Fruit fly (Drosophila melanogaster) ovary, adult (tissue): ENCODE measurements around the gene Him.

Experiments
- CG17801 ChIP-seq: fragments of 200-800 bp; optimal IDR thresholded peaks from 2 replicates; lab custom pipeline; 2019; ENCODE audit warnings: missing biosample characterization, mild to moderate bottlenecking, missing genetic modification characterization, moderate library complexity; ENCODE audit not compliant: partially characterized antibody

The Him gene

DNA sequence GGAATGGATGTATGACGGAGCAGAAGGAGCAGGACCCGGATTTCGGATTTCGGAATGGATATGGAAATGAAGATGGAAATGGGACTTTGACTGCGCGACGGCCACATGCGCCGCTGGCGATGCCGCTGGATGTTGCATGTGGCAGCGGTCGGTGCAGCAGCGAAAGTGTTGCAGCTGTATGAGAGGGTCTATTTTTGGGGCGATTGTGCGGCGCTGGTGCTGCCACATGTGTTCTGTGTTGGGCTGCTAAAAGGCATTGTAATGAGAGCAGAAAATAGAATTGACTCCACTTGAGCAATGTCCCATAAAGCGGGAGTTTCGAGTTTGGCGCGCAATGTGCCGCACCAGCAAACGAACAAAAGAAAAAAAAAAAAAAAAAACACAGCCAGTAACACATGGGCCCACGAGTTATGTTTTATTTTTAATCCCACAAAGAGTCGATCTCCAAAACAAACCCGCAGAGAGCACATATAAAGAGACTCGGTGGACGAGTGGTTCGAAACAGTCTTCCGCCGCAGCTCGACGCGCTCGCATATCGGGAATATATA is at the start of gene Him:
Gene Him, plus strand, starts transcription at position 498 of the 548 bp plus-strand sequence.
- TF ChIP-seq CG17801 (GFP tag; lab: Kevin White, UChicago), result no peak

DNA sequence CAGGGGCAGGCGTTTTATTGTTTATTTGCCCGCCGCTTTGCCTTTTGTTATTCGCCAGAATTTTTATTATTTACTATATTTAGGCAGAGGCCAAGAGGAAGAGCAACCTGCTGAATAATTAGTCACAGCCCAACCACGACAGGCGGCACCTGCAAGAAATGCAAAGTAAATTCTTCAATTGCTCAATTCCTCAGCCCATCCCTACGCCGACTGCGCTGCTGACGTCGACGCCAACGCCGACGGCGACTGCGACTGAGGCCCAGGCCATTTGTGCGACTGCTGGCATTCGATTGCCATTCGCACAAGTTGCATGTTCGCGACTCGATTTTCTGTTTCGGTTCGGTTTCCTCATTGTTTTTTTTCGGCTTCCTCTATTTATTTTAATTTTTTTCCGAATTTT is 31.9 kb upstream of the Him start, which contains the start of gene Frq2:
Gene Frq2, plus strand, starts transcription at position 301 of the 400 bp plus-strand sequence.
- no peak for TF ChIP-seq CG17801 (GFP tag; lab: Kevin White, UChicago)

- TF ChIP-seq CG17801 (GFP tag; lab: Kevin White, UChicago), result no peak
Measured at dm6 chrX:18179372-18179771, 29.9 kb upstream of the Him start, which contains the start of gene Andorra. Andorra (minus strand) TSS chrX:18179472.

dm6 chrX:18181152-18181551 is 28.1 kb upstream of the Him start:
- TF ChIP-seq CG17801 (GFP tag; lab: Kevin White, UChicago), result no peak

- TF ChIP-seq CG17801 (GFP tag; lab: Kevin White, UChicago), result no peak
Measured at dm6 chrX:18185944-18186343, 23.3 kb upstream of the Him start.

DNA sequence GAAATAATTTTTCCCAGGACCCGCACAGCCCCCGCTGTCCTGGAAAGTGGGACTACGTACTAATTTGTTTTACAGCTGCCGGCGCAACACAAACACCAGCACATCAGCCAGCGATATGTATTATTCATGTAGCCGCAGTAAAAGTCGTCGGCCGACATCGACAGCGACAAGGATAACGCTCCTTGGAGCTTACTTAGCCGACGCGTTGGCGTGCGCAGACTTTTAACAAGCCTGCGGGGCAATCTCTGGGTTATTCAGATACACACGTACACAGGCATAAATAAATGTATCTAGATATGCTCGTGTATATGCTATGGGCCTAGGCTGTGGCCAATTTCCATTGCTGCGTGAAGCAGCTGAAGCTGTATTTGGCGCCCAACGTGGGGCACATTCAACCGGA is 11.6 kb upstream of the Him start:
- TF ChIP-seq CG17801 (GFP tag; lab: Kevin White, UChicago), result no peak

dm6 chrX:18205044-18205443 is 4.2 kb upstream of the Him start, which contains the start of gene Hesr:
Hesr (minus strand) TSS chrX:18205144.
- TF ChIP-seq CG17801 (GFP tag; lab: Kevin White, UChicago), result no peak

DNA sequence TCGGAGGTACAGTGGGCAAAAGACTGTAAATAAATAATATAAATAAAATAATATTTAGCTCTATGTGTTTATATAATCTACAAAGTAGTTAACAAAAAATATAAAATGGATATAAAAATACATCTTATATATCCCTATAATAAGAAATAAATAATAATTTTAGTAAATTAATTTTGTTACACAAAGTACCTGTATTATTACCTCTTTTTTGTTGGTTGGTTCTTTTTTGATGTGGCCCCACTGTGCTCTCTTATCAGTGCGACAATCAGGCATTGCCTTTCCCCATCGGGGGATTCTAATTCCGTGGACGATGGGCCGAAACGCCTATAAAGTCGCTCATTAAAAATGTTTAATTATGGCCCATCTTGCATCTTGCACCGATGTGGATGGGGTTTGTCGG is 1.7 kb upstream of the Him start:
- TF ChIP-seq CG17801 (GFP tag; lab: Kevin White, UChicago), result no peak

- TF ChIP-seq CG17801 (GFP tag; lab: Kevin White, UChicago), result no peak
Measured at dm6 chrX:18208079-18208865, 955 bp upstream of the Him start.

DNA sequence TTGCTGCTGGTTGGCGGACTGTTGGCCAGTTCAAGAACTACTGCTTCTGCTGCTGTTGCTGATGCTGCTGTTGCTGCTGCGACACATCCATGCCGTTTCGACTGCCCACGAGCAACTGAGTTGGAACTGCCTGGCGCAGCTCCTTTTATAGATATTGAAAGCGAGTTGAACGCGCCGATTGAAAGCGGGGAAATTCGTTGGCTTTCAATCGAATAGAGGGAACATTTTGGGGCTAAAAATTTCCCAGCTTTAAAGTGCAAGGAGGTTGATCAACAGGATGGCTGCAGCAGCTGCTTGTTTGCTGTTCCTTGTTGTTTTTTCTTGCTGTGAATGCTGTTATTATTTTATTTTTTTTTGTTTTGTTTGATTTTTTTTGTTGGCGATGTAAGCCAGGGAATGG is 16.7 kb downstream of the Him start, which contains the start of gene CG33639:
Gene CG33639, minus strand, starts transcription at position 101 of the 400 bp plus-strand sequence.
- no peak for TF ChIP-seq CG17801 (GFP tag; lab: Kevin White, UChicago)

DNA sequence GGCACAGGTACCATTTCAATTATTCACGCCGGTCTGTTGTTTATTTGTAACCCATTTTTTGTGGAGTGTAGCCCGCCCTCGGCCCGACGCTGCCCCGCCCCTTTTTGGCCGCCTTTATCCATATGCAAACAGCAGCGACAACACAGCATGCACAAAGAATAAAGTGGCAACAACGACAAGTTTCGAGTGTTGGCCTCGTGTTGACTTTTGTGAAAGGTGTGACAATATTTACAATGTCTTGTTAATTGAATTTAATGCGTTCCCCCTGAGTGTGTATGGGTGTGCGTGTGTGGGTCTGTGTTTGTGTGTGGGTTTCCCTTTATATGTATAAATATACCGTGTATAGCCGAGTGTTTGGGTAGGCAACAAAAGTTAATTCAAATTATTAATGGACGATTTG is 28.7 kb downstream of the Him start:
- no peak for TF ChIP-seq CG17801 (GFP tag; lab: Kevin White, UChicago)

DNA sequence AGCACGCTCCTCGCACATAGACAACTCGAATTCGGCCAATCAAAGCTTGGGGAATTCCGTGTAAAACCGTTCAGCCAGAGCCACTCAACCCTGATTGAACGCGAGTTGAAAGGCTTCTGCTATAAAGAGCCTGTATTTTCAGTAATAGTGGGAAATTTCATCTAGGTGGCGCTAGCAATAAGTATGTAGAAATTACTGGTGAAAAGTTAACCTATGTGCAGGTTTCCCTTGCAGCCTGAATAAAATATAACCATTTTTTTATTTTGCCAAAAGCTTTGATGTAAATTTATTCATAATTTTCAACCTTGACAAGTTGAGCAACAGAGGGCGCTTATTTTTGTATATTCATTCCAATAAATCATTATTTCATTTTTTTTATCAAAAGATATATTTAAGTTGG is 29.2 kb downstream of the Him start:
- TF ChIP-seq CG17801 (GFP tag; lab: Kevin White, UChicago), result no peak

DNA sequence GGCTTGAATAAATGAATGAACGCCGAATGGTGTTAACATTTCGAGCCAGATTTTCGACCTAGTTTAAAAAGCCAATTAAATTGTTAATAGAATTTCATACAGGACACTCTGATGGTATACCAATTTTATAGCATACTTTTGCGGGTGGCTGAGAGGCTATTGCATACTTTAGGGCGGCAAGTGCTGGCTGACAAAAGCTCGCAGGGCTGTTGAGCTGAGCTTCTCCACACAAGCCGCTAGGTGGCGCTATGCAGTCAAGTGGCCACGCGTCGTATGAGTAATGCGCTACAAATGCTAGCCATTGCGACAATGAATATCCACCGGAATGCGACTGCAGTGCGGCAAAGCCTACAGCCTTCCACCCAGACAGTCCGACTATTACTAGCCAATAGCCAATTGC is 30.1 kb downstream of the Him start:
- TF ChIP-seq CG17801 (GFP tag; lab: Kevin White, UChicago), result peak; percentile 34

dm6 chrX:18241267-18241666 is 32.0 kb downstream of the Him start:
- TF ChIP-seq CG17801 (GFP tag; lab: Kevin White, UChicago), result no peak

- no peak for TF ChIP-seq CG17801 (GFP tag; lab: Kevin White, UChicago)
Measured at dm6 chrX:18243184-18243375, 33.9 kb downstream of the Him start, which contains the start of gene upd2. upd2 (minus strand) TSS chrX:18243284.
